Worm (Caenorhabditis elegans): Measurements from ENCODE around the gene nas-22.

DNA sequence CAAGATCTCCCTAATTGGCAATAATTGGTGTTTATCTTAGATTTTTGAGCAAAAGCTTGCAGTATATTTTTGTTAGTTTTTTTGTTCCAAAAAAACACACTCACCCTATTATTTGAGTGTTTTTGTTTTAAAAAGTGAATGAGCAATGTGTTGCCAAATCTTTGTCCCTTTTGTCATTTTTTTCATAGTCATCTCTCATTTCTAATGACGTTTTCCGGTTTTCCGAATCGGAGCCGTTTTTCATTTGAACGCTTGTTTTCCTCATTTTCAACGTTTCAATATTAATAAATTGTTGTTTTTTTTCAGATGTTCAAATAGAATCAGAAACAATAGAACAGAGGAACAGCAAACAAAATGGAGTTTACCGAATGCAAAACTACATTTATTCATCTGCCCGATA is 36.0 kb upstream of the nas-22 start, which contains the start of gene dmsr-1:
- TF ChIP-seq ets-7 (tag; optimal IDR thresholded peaks at IDR 0.05) (no peak), B0310.2 (tag; optimal IDR thresholded peaks at IDR 0.05) (no peak), tbx-11 (GFP tag; IDR thresholded peaks at IDR 0.05) (no peak), hmg-4 (GFP tag; optimal IDR thresholded peaks at IDR 0.05) (no peak), ama-1 (optimal IDR thresholded peaks at IDR 0.05) (no peak), tra-4 (tag; optimal IDR thresholded peaks at IDR 0.05) (no peak), scrt-1 (GFP tag; IDR thresholded peaks at IDR 0.05) (no peak), tbx-37 (GFP tag; conservative IDR thresholded peaks at IDR 0.05) (no peak), aly-1 (tag; optimal IDR thresholded peaks at IDR 0.05) (no peak)

Measured in whole organism, early embryonic.